Worm (Caenorhabditis elegans) whole organism, midembryonic: ENCODE results near the gene ZK896.1.

ENCODE experiments used
- T22C8.4 ChIP-seq: fragments of 200-800 bp; sonication (Bioruptor generic); IDR thresholded peaks from 2 replicates; pipeline ENCODE4 v1.3.6; 2022; ENCODE audit warnings: missing genetic modification characterization, missing compliant biosample characterization
- flt-1 ChIP-seq: fragments of 200-800 bp; sonication (Bioruptor generic); IDR thresholded peaks from 2 replicates; pipeline ENCODE4 v1.3.6; 2022; ENCODE audit warnings: missing genetic modification characterization, missing compliant biosample characterization
- klf-2 ChIP-seq: fragments of 200-800 bp; sonication (Bioruptor generic); conservative IDR thresholded peaks from 2 replicates; pipeline ENCODE4 v1.3.6; 2022; ENCODE audit warnings: missing genetic modification reagents, missing genetic modification characterization, missing compliant biosample characterization

DNA sequence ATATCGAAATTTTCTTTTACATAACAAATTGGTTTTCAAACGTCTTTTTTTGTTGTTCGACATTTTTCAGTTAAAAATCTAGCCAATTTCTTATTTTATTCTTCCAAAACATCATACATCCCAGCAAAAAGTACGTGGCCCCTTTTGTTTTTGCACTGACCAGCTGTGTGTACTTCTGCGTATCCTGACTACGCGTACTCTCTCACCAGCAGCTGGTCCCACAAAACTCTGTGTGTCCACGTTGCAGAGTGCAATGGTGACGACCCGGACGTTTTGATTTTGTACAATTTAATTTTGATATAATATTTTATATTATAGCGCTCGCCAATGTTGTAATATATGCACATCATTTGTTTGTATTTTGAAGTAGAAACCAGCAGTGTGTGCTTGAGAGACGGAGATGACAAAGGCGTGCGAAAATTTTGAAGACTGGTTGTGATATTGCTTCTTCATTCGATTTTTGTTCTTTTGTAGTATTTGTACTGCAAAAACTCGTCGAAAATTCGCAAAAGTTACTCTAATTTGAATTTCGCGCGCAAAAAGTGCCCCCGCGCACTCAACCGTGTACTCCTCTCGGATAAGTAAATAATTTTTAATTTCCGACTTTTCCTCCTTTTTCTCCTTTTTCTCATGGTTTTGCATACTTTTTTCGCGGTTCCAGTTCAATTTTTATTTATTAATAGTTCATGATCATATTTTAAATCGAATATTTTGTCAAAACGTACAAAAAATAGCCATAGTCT is 20.6 kb downstream of the ZK896.1 start:
- no peak for TF ChIP-seq flt-1
- no peak for TF ChIP-seq T22C8.4
- TF ChIP-seq klf-2 (GFP tag; lab: Robert Waterston, UW) = no peak
